Worm (Caenorhabditis elegans): ENCODE results near the gene hlh-27.

ce11 chrII:5572082-5572746 lies 32.2 kb upstream of the hlh-27 start:
- TF ChIP-seq nhr-11 (tag; optimal IDR thresholded peaks at IDR 0.05) (no peak), elt-1 (tag; optimal IDR thresholded peaks at IDR 0.05) (no peak), ztf-4 (tag; optimal IDR thresholded peaks at IDR 0.05) (no peak), snpc-4 (tag; optimal IDR thresholded peaks at IDR 0.05) (no peak), ama-1 (optimal IDR thresholded peaks at IDR 0.05) (no peak), skn-1 (tag; optimal IDR thresholded peaks at IDR 0.05) (peak; percentile 79), crh-2 (tag; optimal IDR thresholded peaks at IDR 0.05) (peak; percentile 67), unc-62 (GFP tag; optimal IDR thresholded peaks at IDR 0.05) (no peak), aly-2 (tag; optimal IDR thresholded peaks at IDR 0.05) (no peak), zag-1 (tag; optimal IDR thresholded peaks at IDR 0.05) (no peak), ZK546.5 (tag; optimal IDR thresholded peaks at IDR 0.05) (no peak)

Data from whole organism, L2 larva.